Worm (Caenorhabditis elegans) whole organism, early embryonic: ENCODE data around the gene T07A9.15.

Experiments used
- B0310.2 ChIP-seq: sonication (generic microtip); optimal IDR thresholded peaks from 2 replicates; lab custom pipeline; 2016; ENCODE audit warnings: mild to moderate bottlenecking, missing genetic modification characterization, missing compliant biosample characterization
- hmbx-1 ChIP-seq: sonication (generic microtip); optimal IDR thresholded peaks from 2 replicates; lab custom pipeline; 2016; ENCODE audit warnings: mild to moderate bottlenecking, missing genetic modification characterization, missing compliant biosample characterization
- hnd-1 ChIP-seq: sonication (generic microtip); optimal IDR thresholded peaks from 2 replicates; lab custom pipeline; 2016; ENCODE audit warnings: missing genetic modification characterization, missing compliant biosample characterization
- pes-1 ChIP-seq: fragments of 200-800 bp; sonication (Bioruptor generic); IDR thresholded peaks from 2 replicates; pipeline ENCODE4 v1.3.6; 2022; ENCODE audit warnings: missing genetic modification reagents, missing genetic modification characterization, missing compliant biosample characterization
- scrt-1 ChIP-seq: fragments of 200-800 bp; sonication (Bioruptor generic); IDR thresholded peaks from 2 replicates; pipeline ENCODE4 v1.3.6; 2022; ENCODE audit warnings: missing genetic modification characterization, missing compliant biosample characterization

- TF ChIP-seq hnd-1 (tag; lab: Kevin White, UChicago) (no peak), pes-1 (no peak), scrt-1 (GFP tag; lab: Robert Waterston, UW) (no peak), B0310.2 (tag; lab: Kevin White, UChicago) (no peak), hmbx-1 (tag; lab: Kevin White, UChicago) (no peak)
These were observed 28.8 kb upstream of the T07A9.15 start for ce11 chrIV:422112-422511.
